Fruit fly (Drosophila melanogaster): Measurements from ENCODE around the gene Mob2.
A peak's percentile ranks its signal among the peaks of the same experiment; 100 is the strongest.

Mob2 gene

dm6 chr3L:11552996-11553671, 8.9 kb downstream of the Mob2 start (continued):
- TF ChIP-seq CG2116 (GFP tag; optimal IDR thresholded peaks at IDR 0.05) (no peak), Elba2 (GFP tag; optimal IDR thresholded peaks at IDR 0.05) (no peak), tna (GFP tag; IDR thresholded peaks at IDR 0.05; ENCODE audit: partially characterized antibody) (peak; percentile 34; the same call in 1 of the 2 replicates), Hr78 (GFP tag; optimal IDR thresholded peaks at IDR 0.05) (peak in 1 of 2 experiments; percentile 66), her (GFP tag; optimal IDR thresholded peaks at IDR 0.05) (no peak), aop (GFP tag; IDR thresholded peaks at IDR 0.05) (no peak), Meics (GFP tag; optimal IDR thresholded peaks at IDR 0.05) (no peak), Lpt (GFP tag; optimal IDR thresholded peaks at IDR 0.05) (no peak), crc (GFP tag; optimal IDR thresholded peaks at IDR 0.05) (no peak), Hmr (GFP tag; optimal IDR thresholded peaks at IDR 0.05) (peak; percentile 63), Lhr (GFP tag; optimal IDR thresholded peaks at IDR 0.05) (no peak), Xrp1 (GFP tag; IDR thresholded peaks at IDR 0.05) (no peak), nerfin-2 (GFP tag; IDR thresholded peaks at IDR 0.05; ENCODE audit: partially characterized antibody) (no peak), CG14441 (GFP tag; IDR thresholded peaks at IDR 0.05) (no peak), hbn (GFP tag; IDR thresholded peaks at IDR 0.05; ENCODE audit: partially characterized antibody) (peak; percentile 80), az2 (GFP tag; optimal IDR thresholded peaks at IDR 0.05) (no peak), Kr (GFP tag; optimal IDR thresholded peaks at IDR 0.05) (no peak), Optix (GFP tag; IDR thresholded peaks at IDR 0.05) (0 out of 3 replicates have a peak, but pooled peaks have one; percentile 6), zf30C (GFP tag; optimal IDR thresholded peaks at IDR 0.05) (peak; percentile 77), CG10462 (GFP tag; optimal IDR thresholded peaks at IDR 0.05) (no peak), slou (GFP tag; optimal IDR thresholded peaks at IDR 0.05) (no peak), zfh1 (GFP tag; IDR thresholded peaks at IDR 0.05) (no peak), CG14667 (GFP tag; IDR thresholded peaks at IDR 0.05) (no peak), CG32767 (GFP tag; IDR thresholded peaks at IDR 0.05) (peak; percentile 32; the same call in 1 of the 2 replicates), nerfin-1 (tag; optimal IDR thresholded peaks at IDR 0.05) (peak; percentile 69), Atf6 (GFP tag; IDR thresholded peaks at IDR 0.05) (0 out of 2 replicates have a peak, but pooled peaks have one; percentile 48), CG9727 (GFP tag; optimal IDR thresholded peaks at IDR 0.05) (peak; percentile 50), gfzf (GFP tag; optimal IDR thresholded peaks at IDR 0.05) (no peak), rib (GFP tag; IDR thresholded peaks at IDR 0.05) (peak; percentile 82), CG3726 (GFP tag; IDR thresholded peaks at IDR 0.05) (no peak), D (optimal IDR thresholded peaks at IDR 0.05) (peak; percentile 92), D (GFP tag; optimal IDR thresholded peaks at IDR 0.05) (no peak), dysf (GFP tag; IDR thresholded peaks at IDR 0.05) (no peak), klu (GFP tag; IDR thresholded peaks at IDR 0.05) (no peak), inv (GFP tag; IDR thresholded peaks at IDR 0.05; ENCODE audit: partially characterized antibody) (peak; percentile 23; the same call in 1 of the 2 replicates), so (GFP tag; IDR thresholded peaks at IDR 0.05) (peak; percentile 79; the same call in 2 of the 3 replicates), CG10959 (GFP tag; IDR thresholded peaks at IDR 0.05) (no peak), ase (GFP tag; IDR thresholded peaks at IDR 0.05) (no peak), CG12071 (GFP tag; optimal IDR thresholded peaks at IDR 0.05) (peak; percentile 69), H2.0 (GFP tag; IDR thresholded peaks at IDR 0.05) (no peak), hth (optimal IDR thresholded peaks at IDR 0.05) (no peak), MBD-R2 (GFP tag; IDR thresholded peaks at IDR 0.05) (no peak; the same call in 1 of the 2 replicates), Opbp (GFP tag; IDR thresholded peaks at IDR 0.05; ENCODE audit: partially characterized antibody) (peak; percentile 40; the same call in 1 of the 3 replicates), Usf (GFP tag; optimal IDR thresholded peaks at IDR 0.05) (no peak), ato (GFP tag; IDR thresholded peaks at IDR 0.05; ENCODE audit: partially characterized antibody) (peak; percentile 15; the same call in 1 of the 2 replicates), kay (GFP tag; optimal IDR thresholded peaks at IDR 0.05) (no peak), CG34224 (GFP tag; IDR thresholded peaks at IDR 0.05; ENCODE audit: partially characterized antibody) (peak; percentile 94), CG14965 (GFP tag; optimal IDR thresholded peaks at IDR 0.05; ENCODE audit: borderline replicate concordance) (no peak), Deaf1 (tag; optimal IDR thresholded peaks at IDR 0.05) (peak; percentile 76), CG14860 (GFP tag; IDR thresholded peaks at IDR 0.05; ENCODE audit: partially characterized antibody) (no peak)

Measured in whole organism, embryonic.